Worm (Caenorhabditis elegans) whole organism, early embryonic: ENCODE results near the gene Y37E11AM.3.

Source experiments
- B0310.2 ChIP-seq: sonication (generic microtip); optimal IDR thresholded peaks from 2 replicates; lab custom pipeline; 2016; ENCODE audit warnings: mild to moderate bottlenecking, missing genetic modification characterization, missing compliant biosample characterization
- F13C5.2 ChIP-seq: sonication (generic microtip); optimal IDR thresholded peaks from 2 replicates; lab custom pipeline; 2017; ENCODE audit warnings: mild to moderate bottlenecking, missing genetic modification characterization, inconsistent platforms, missing compliant biosample characterization
- aly-1 ChIP-seq: sonication (generic microtip); optimal IDR thresholded peaks from 2 replicates; lab custom pipeline; 2016; ENCODE audit warnings: missing genetic modification characterization, missing compliant biosample characterization
- ama-1 ChIP-seq: fragments of 150-350 bp; optimal IDR thresholded peaks from 2 replicates; lab custom pipeline; 2014
- ceh-13 ChIP-seq: fragments of 200-800 bp; sonication (Bioruptor generic); optimal IDR thresholded peaks from 2 replicates; lab custom pipeline; 2018; ENCODE audit warnings: mild to moderate bottlenecking, missing genetic modification characterization, missing compliant biosample characterization
- ceh-36 ChIP-seq: sonication (generic microtip); optimal IDR thresholded peaks from 2 replicates; lab custom pipeline; 2016; ENCODE audit warnings: missing genetic modification characterization, inconsistent platforms, missing compliant biosample characterization
- ets-7 ChIP-seq: sonication (generic microtip); optimal IDR thresholded peaks from 2 replicates; lab custom pipeline; 2016; ENCODE audit warnings: missing genotype, missing genetic modification characterization, missing compliant biosample characterization
- flt-1 ChIP-seq: fragments of 200-800 bp; sonication (Bioruptor generic); IDR thresholded peaks from 2 replicates; pipeline ENCODE4 v1.3.6; 2022; ENCODE audit warnings: missing genetic modification characterization, missing compliant biosample characterization
- hmbx-1 ChIP-seq: sonication (generic microtip); optimal IDR thresholded peaks from 2 replicates; lab custom pipeline; 2016; ENCODE audit warnings: mild to moderate bottlenecking, missing genetic modification characterization, missing compliant biosample characterization
- hmg-4 ChIP-seq: fragments of 200-800 bp; sonication (Bioruptor generic); optimal IDR thresholded peaks from 2 replicates; lab custom pipeline; 2018; ENCODE audit warnings: mild to moderate bottlenecking, missing genetic modification characterization, missing compliant biosample characterization
- hnd-1 ChIP-seq: sonication (generic microtip); optimal IDR thresholded peaks from 2 replicates; lab custom pipeline; 2016; ENCODE audit warnings: missing genetic modification characterization, missing compliant biosample characterization
- pes-1 ChIP-seq: fragments of 200-800 bp; sonication (Bioruptor generic); IDR thresholded peaks from 2 replicates; pipeline ENCODE4 v1.3.6; 2022; ENCODE audit warnings: missing genetic modification reagents, missing genetic modification characterization, missing compliant biosample characterization
- scrt-1 ChIP-seq: fragments of 200-800 bp; sonication (Bioruptor generic); IDR thresholded peaks from 2 replicates; pipeline ENCODE4 v1.3.6; 2022; ENCODE audit warnings: missing genetic modification characterization, missing compliant biosample characterization
- sea-1 ChIP-seq: fragments of 200-800 bp; sonication (Bioruptor generic); conservative IDR thresholded peaks from 2 replicates; pipeline ENCODE4 v1.3.6; 2022; ENCODE audit warnings: missing genetic modification characterization, missing compliant biosample characterization
- tbx-11 ChIP-seq: fragments of 200-800 bp; sonication (Bioruptor generic); IDR thresholded peaks from 2 replicates; pipeline ENCODE4 v1.3.6; 2022; ENCODE audit warnings: missing genetic modification characterization, missing compliant biosample characterization
- tbx-37 ChIP-seq: fragments of 200-800 bp; sonication (Bioruptor generic); conservative IDR thresholded peaks from 2 replicates; pipeline ENCODE4 v1.3.6; 2022; ENCODE audit warnings: missing genetic modification reagents, missing genetic modification characterization, missing compliant biosample characterization
- tra-4 ChIP-seq: sonication (generic microtip); optimal IDR thresholded peaks from 2 replicates; lab custom pipeline; 2017; ENCODE audit warnings: missing genetic modification characterization, missing compliant biosample characterization

The Y37E11AM.3 gene

ce11 chrIV:3710737-3711136, 8.2 kb downstream of the Y37E11AM.3 start:
- TF ChIP-seq hmbx-1 (tag; lab: Kevin White, UChicago) (no peak), F13C5.2 (no peak), aly-1 (tag; lab: Kevin White, UChicago) (no peak), hnd-1 (no peak), ama-1 (lab: Kevin White, UChicago) (no peak), B0310.2 (tag; lab: Kevin White, UChicago) (no peak), tra-4 (no peak), ceh-36 (tag; lab: Kevin White, UChicago) (no peak), flt-1 (GFP tag; lab: Robert Waterston, UW) (no peak)

- TF ChIP-seq tra-4 (no peak), flt-1 (GFP tag; lab: Robert Waterston, UW) (no peak), hnd-1 (no peak), tbx-11 (GFP tag; lab: Robert Waterston, UW) (no peak), hmbx-1 (tag; lab: Kevin White, UChicago) (no peak), pes-1 (GFP tag; lab: Robert Waterston, UW) (no peak), B0310.2 (tag; lab: Kevin White, UChicago) (no peak), hmg-4 (GFP tag; lab: Kevin White, UChicago) (no peak), ceh-36 (tag; lab: Kevin White, UChicago) (no peak), ama-1 (lab: Kevin White, UChicago) (no peak), ets-7 (tag; lab: Kevin White, UChicago) (no peak), scrt-1 (GFP tag; lab: Robert Waterston, UW) (no peak), tbx-37 (no peak), aly-1 (tag; lab: Kevin White, UChicago) (no peak), F13C5.2 (no peak)
Observed at ce11 chrIV:3709200-3709599, 9.8 kb downstream of the Y37E11AM.3 start, which contains the start of gene Y37E11AL.1. Y37E11AL.1 (plus strand) TSS chrIV:3709500.

ce11 chrIV:3701892-3702291, 17.1 kb downstream of the Y37E11AM.3 start, which contains the start of gene Y37E11AL.12:
Y37E11AL.12 (minus strand) TSS chrIV:3701992.
- TF ChIP-seq ceh-13 (GFP tag; lab: Kevin White, UChicago) (no peak), hmbx-1 (tag; lab: Kevin White, UChicago) (no peak), scrt-1 (GFP tag; lab: Robert Waterston, UW) (no peak), flt-1 (GFP tag; lab: Robert Waterston, UW) (no peak), B0310.2 (tag; lab: Kevin White, UChicago) (no peak), pes-1 (GFP tag; lab: Robert Waterston, UW) (no peak), ets-7 (tag; lab: Kevin White, UChicago) (no peak), hmg-4 (GFP tag; lab: Kevin White, UChicago) (no peak), aly-1 (tag; lab: Kevin White, UChicago) (no peak), F13C5.2 (no peak), ama-1 (lab: Kevin White, UChicago) (no peak), ceh-36 (tag; lab: Kevin White, UChicago) (no peak), hnd-1 (no peak), sea-1 (GFP tag; lab: Robert Waterston, UW) (no peak), tra-4 (no peak), tbx-11 (GFP tag; lab: Robert Waterston, UW) (no peak)

- no peak for TF ChIP-seq hmbx-1 (tag; lab: Kevin White, UChicago)
- no peak for TF ChIP-seq tra-4
- TF ChIP-seq tbx-37, result no peak
- no peak for TF ChIP-seq F13C5.2
- TF ChIP-seq sea-1 (GFP tag; lab: Robert Waterston, UW), result no peak
- no peak for TF ChIP-seq aly-1 (tag; lab: Kevin White, UChicago)
Observed at ce11 chrIV:3700554-3700953, 18.4 kb downstream of the Y37E11AM.3 start, which contains the start of gene Y37E11AL.9. Y37E11AL.9 (minus strand) TSS chrIV:3700654.

- TF ChIP-seq B0310.2 (tag; lab: Kevin White, UChicago), result no peak
- no peak for TF ChIP-seq hnd-1
- no peak for TF ChIP-seq scrt-1 (GFP tag; lab: Robert Waterston, UW)
- TF ChIP-seq ama-1 (lab: Kevin White, UChicago), result no peak
- no peak for TF ChIP-seq hmg-4 (GFP tag; lab: Kevin White, UChicago)
- TF ChIP-seq hmbx-1 (tag; lab: Kevin White, UChicago), result no peak
- TF ChIP-seq tbx-11 (GFP tag; lab: Robert Waterston, UW), result no peak
- TF ChIP-seq ceh-13 (GFP tag; lab: Kevin White, UChicago), result no peak
- TF ChIP-seq ceh-36 (tag; lab: Kevin White, UChicago), result no peak
- TF ChIP-seq aly-1 (tag; lab: Kevin White, UChicago), result no peak
- TF ChIP-seq tra-4, result no peak
- no peak for TF ChIP-seq flt-1 (GFP tag; lab: Robert Waterston, UW)
- TF ChIP-seq tbx-37, result no peak
- no peak for TF ChIP-seq pes-1 (GFP tag; lab: Robert Waterston, UW)
- no peak for TF ChIP-seq sea-1 (GFP tag; lab: Robert Waterston, UW)
- TF ChIP-seq ets-7 (tag; lab: Kevin White, UChicago), result no peak
- no peak for TF ChIP-seq F13C5.2
Observed at ce11 chrIV:3698201-3698600, 20.8 kb downstream of the Y37E11AM.3 start, which contains the start of gene Y37E11AL.2. Y37E11AL.2 (plus strand) TSS chrIV:3698501.

ce11 chrIV:3694638-3695037, 24.3 kb downstream of the Y37E11AM.3 start, which contains the start of the genes taf-6.2 and Y37E11AL.3:
taf-6.2 (minus strand) TSS chrIV:3694733.
Y37E11AL.3 (plus strand) TSS chrIV:3694935.
- TF ChIP-seq tra-4, result no peak
- no peak for TF ChIP-seq F13C5.2
- no peak for TF ChIP-seq ceh-36 (tag; lab: Kevin White, UChicago)

ce11 chrIV:3688050-3688449, 30.9 kb downstream of the Y37E11AM.3 start:
- TF ChIP-seq aly-1 (tag; lab: Kevin White, UChicago) (no peak), hnd-1 (no peak), tra-4 (no peak), ceh-13 (GFP tag; lab: Kevin White, UChicago) (no peak), B0310.2 (tag; lab: Kevin White, UChicago) (no peak), scrt-1 (GFP tag; lab: Robert Waterston, UW) (no peak), tbx-37 (no peak), pes-1 (GFP tag; lab: Robert Waterston, UW) (no peak), F13C5.2 (no peak), ceh-36 (tag; lab: Kevin White, UChicago) (no peak)
